Fruit fly (Drosophila melanogaster) Kc167 (cell line): ENCODE measurements around the gene CG12725.

Experiments used
- Myc ChIP-seq: fragments of >200 bp; optimal IDR thresholded peaks from 2 replicates; lab custom pipeline; 2017; ENCODE audit warnings: missing external identifiers
- Sin3A ChIP-seq: fragments of >200 bp; optimal IDR thresholded peaks from 2 replicates; lab custom pipeline; 2018; ENCODE audit warnings: missing external identifiers
- h ChIP-seq: fragments of >200 bp; optimal IDR thresholded peaks from 3 replicates; lab custom pipeline; 2018; ENCODE audit warnings: missing external identifiers
- insv ChIP-seq: fragments of >200 bp; optimal IDR thresholded peaks from 3 replicates; lab custom pipeline; 2018; ENCODE audit warnings: missing external identifiers
- psq ChIP-seq: fragments of >200 bp; optimal IDR thresholded peaks from 2 replicates; lab custom pipeline; 2017; ENCODE audit warnings: missing external identifiers
- ttk ChIP-seq: sonication (Bioruptor generic); optimal IDR thresholded peaks from 2 replicates; lab custom pipeline; 2017; ENCODE audit warnings: missing external identifiers

DNA sequence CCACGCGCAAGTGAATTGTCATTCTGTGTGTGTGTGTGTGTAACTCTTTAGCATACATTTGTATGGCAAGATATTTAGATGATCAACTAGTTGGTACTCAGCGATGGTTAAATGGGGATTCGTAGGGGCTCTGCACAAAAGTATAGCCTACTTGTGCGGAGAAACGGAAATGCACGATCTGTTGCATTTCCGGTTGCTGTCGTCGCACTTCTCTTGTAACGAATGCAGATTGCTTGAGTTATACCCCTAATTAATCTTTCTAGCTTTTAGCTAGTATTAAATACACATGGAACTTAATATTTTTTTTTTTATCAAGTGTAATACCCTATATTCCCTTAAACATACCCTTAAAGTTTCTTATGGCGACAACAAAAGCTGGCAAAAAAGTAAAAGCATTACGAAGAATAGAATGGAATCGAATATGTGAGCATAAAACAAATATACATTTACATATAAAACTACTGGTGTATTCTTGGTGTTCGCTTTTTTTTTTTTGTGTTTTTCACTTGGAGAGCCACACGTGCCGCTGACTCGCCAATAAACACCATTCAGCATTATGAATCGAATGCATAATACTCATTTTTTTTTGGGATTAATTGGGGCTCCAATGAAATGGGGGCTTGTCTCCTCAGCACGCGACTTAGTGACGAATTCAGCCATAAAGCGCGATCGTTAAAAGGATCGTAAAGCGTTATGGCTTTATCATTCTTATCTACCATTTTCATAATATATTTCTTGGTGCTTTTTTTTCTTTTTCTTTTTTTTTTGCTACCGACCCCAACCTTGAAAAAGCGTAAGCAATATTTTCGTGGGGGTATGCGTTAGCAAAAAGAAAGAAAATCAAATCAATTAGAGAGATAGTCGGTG lies 11.3 kb downstream of the CG12725 start:
- no peak for TF ChIP-seq psq (lab: Kevin White, UChicago)
- TF ChIP-seq ttk (lab: Kevin White, UChicago) = no peak
- no peak for TF ChIP-seq insv
- TF ChIP-seq Myc = no peak
- no peak for TF ChIP-seq Sin3A
- TF ChIP-seq h = no peak
